Fruit fly (Drosophila melanogaster): ENCODE measurements around the gene RanGAP.

DNA sequence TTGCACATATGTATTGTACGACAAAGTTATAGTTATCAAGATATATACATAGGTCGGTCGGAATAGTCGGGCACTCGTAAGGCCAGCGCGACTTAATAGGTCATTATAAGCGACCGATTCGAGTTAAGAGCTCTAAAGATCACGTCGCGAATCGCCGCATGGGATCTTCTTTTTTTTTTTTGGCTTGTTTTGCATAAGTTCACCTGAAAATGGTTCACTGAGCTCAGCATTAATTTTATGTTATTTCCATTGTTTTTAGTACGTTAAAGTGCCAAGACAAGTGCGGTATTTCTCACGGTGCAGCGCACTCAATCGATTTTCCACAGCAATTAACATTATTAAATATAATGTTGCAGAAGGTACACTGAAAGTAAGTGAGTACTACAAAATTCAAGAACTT, 420 bp upstream of the RanGAP start:
- TF ChIP-seq psq (optimal IDR thresholded peaks at IDR 0.05) (no peak), ttk (optimal IDR thresholded peaks at IDR 0.05) (no peak), Myc (optimal IDR thresholded peaks at IDR 0.05) (no peak), insv (optimal IDR thresholded peaks at IDR 0.05) (no peak), Sin3A (optimal IDR thresholded peaks at IDR 0.05) (no peak), h (optimal IDR thresholded peaks at IDR 0.05) (no peak)
